Worm (Caenorhabditis elegans) whole organism, L4 larva: Measurements from ENCODE around the gene srt-19.

Experiments used
- F49E8.2 ChIP-seq: sonication (generic microtip); optimal IDR thresholded peaks from 2 replicates; lab custom pipeline; 2016; ENCODE audit warnings: missing compliant biosample characterization, mild to moderate bottlenecking, missing genetic modification characterization, borderline replicate concordance
- ama-1 ChIP-seq: fragments of 150-350 bp; optimal IDR thresholded peaks from 2 replicates; lab custom pipeline; 2014; ENCODE audit warnings: inconsistent platforms, mixed read lengths
- ceh-20 ChIP-seq: fragments of 200-800 bp; sonication (Bioruptor generic); IDR thresholded peaks from 2 replicates; pipeline ENCODE4 v1.3.6; 2022; ENCODE audit warnings: missing genetic modification reagents, missing genetic modification characterization, missing compliant biosample characterization
- daf-8 ChIP-seq: fragments of 200-800 bp; sonication (Bioruptor generic); IDR thresholded peaks from 2 replicates; pipeline ENCODE4 v1.3.6; 2022; ENCODE audit warnings: missing genetic modification characterization, missing compliant biosample characterization
- duxl-1 ChIP-seq: sonication (generic microtip); optimal IDR thresholded peaks from 2 replicates; lab custom pipeline; 2016; ENCODE audit warnings: mild to moderate bottlenecking, missing genetic modification characterization, moderate library complexity, missing compliant biosample characterization; ENCODE audit not compliant: poor library complexity
- lin-39 ChIP-seq: fragments of 150-350 bp; optimal IDR thresholded peaks from 2 replicates; lab custom pipeline; 2014; ENCODE audit warnings: missing biosample characterization, missing genetic modification reagents, missing genetic modification characterization
- nhr-76 ChIP-seq: fragments of 150-350 bp; optimal IDR thresholded peaks from 2 replicates; lab custom pipeline; 2014; ENCODE audit warnings: missing biosample characterization, missing genetic modification characterization
- skn-1 ChIP-seq: fragments of 150-350 bp; optimal IDR thresholded peaks from 2 replicates; lab custom pipeline; 2014; ENCODE audit warnings: missing biosample characterization, missing genetic modification characterization
- snpc-4 ChIP-seq: fragments of 150-350 bp; optimal IDR thresholded peaks from 2 replicates; lab custom pipeline; 2014; ENCODE audit warnings: missing biosample characterization, missing genetic modification characterization
- unc-130 ChIP-seq: sonication (generic microtip); optimal IDR thresholded peaks from 2 replicates; lab custom pipeline; 2016; ENCODE audit warnings: missing genetic modification reagents, missing genetic modification characterization, missing compliant biosample characterization
- unc-62 ChIP-seq, 3 experiments: fragments of 150-350 bp in 1 of 3; sonication (generic microtip); optimal IDR thresholded peaks in 2 of 3; peaks in 1 of 3; 1 replicate in 1 of 3; 2 replicates in 2 of 3; lab custom pipeline; 2014 to 2017; ENCODE audit warnings: missing biosample characterization in 3 of 3, missing genetic modification characterization in 3 of 3, missing genetic modification reagents in 3 of 3, missing genotype in 1 of 3
- ztf-11 ChIP-seq: fragments of 150-350 bp; optimal IDR thresholded peaks from 2 replicates; lab custom pipeline; 2014; ENCODE audit warnings: missing biosample characterization, missing genetic modification characterization

- TF ChIP-seq unc-62 (GFP tag; optimal IDR thresholded peaks at IDR 0.05 in 1 of 2; lab: Kevin White, UChicago) = peak in 1 of 2 experiments; percentile 91
- TF ChIP-seq unc-62 (tag; optimal IDR thresholded peaks at IDR 0.05; lab: Kevin White, UChicago) = no peak
- TF ChIP-seq snpc-4 = no peak
- no peak for TF ChIP-seq ztf-11 (tag; lab: Kevin White, UChicago)
- TF ChIP-seq ceh-20 (GFP tag; lab: Robert Waterston, UW) = no peak
- no peak for TF ChIP-seq duxl-1
- no peak for TF ChIP-seq ama-1 (lab: Kevin White, UChicago)
- no peak for TF ChIP-seq unc-130 (GFP tag; lab: Kevin White, UChicago)
- no peak for TF ChIP-seq daf-8 (GFP tag; lab: Robert Waterston, UW)
- no peak for TF ChIP-seq F49E8.2 (tag; lab: Kevin White, UChicago)
- no peak for TF ChIP-seq nhr-76
- TF ChIP-seq lin-39 (tag; lab: Kevin White, UChicago) = no peak
- no peak for TF ChIP-seq skn-1
Observed at ce11 chrV:4273372-4273771, 11.5 kb upstream of the srt-19 start.
